Fruit fly (Drosophila melanogaster) whole organism, embryonic: ENCODE measurements around the gene CG42820.

ENCODE experiments used
- Atf-2 ChIP-seq: fragments of 200-800 bp; sonication (Bioruptor generic); optimal IDR thresholded peaks from 2 replicates; lab custom pipeline; 2016; ENCODE audit warnings: missing biosample characterization, missing genetic modification characterization
- B-H1 ChIP-seq: fragments of 200-800 bp; sonication (Bioruptor generic); IDR thresholded peaks from 3 replicates; pipeline ENCODE4 v1.3.6; 2022; ENCODE audit warnings: missing biosample characterization, missing genetic modification characterization
- Bgb ChIP-seq: fragments of 200-800 bp; sonication (Bioruptor generic); IDR thresholded peaks from 2 replicates; pipeline ENCODE4 v1.3.6; 2022; ENCODE audit warnings: missing biosample characterization, missing genetic modification characterization; ENCODE audit not compliant: partially characterized antibody
- CG10321 ChIP-seq: fragments of 200-800 bp; sonication (Bioruptor generic); IDR thresholded peaks from 2 replicates; pipeline ENCODE4 v1.3.6; 2022; ENCODE audit warnings: missing biosample characterization, missing genetic modification characterization
- CG12104 ChIP-seq: fragments of 200-800 bp; sonication (Bioruptor generic); optimal IDR thresholded peaks from 3 replicates; lab custom pipeline; 2016; ENCODE audit warnings: missing biosample characterization, missing genetic modification characterization
- CG1233 ChIP-seq: fragments of 200-800 bp; sonication (Bioruptor generic); optimal IDR thresholded peaks from 4 replicates; lab custom pipeline; 2018; ENCODE audit warnings: missing biosample characterization, mild to moderate bottlenecking, missing genetic modification characterization
- CG12659 ChIP-seq: fragments of 200-800 bp; sonication (Bioruptor generic); optimal IDR thresholded peaks from 3 replicates; lab custom pipeline; 2017; ENCODE audit warnings: mild to moderate bottlenecking, missing biosample characterization, missing genetic modification reagents, missing genetic modification characterization
- CG12769 ChIP-seq: fragments of 200-800 bp; sonication (Bioruptor generic); optimal IDR thresholded peaks from 2 replicates; lab custom pipeline; 2019; ENCODE audit warnings: missing biosample characterization, mild to moderate bottlenecking, missing genetic modification characterization, moderate library complexity
- CG14441 ChIP-seq: fragments of 200-800 bp; sonication (Bioruptor generic); IDR thresholded peaks from 2 replicates; pipeline ENCODE4 v1.3.6; 2022; ENCODE audit warnings: missing biosample characterization, missing genetic modification characterization
- CG14667 ChIP-seq: fragments of 200-800 bp; sonication (Bioruptor generic); IDR thresholded peaks from 2 replicates; pipeline ENCODE4 v1.3.6; 2022; ENCODE audit warnings: missing biosample characterization, missing genetic modification characterization
- CG1647 ChIP-seq: fragments of 200-800 bp; sonication (Bioruptor generic); optimal IDR thresholded peaks from 3 replicates; lab custom pipeline; 2016; ENCODE audit warnings: missing biosample characterization, missing genetic modification characterization
- CG17829 ChIP-seq: fragments of 200-800 bp; optimal IDR thresholded peaks from 2 replicates; lab custom pipeline; 2019; ENCODE audit warnings: missing biosample characterization, mild to moderate bottlenecking, missing genetic modification characterization, moderate library complexity
- CG1792 ChIP-seq: fragments of 200-800 bp; sonication (Bioruptor generic); optimal IDR thresholded peaks from 2 replicates; lab custom pipeline; 2016; ENCODE audit warnings: missing biosample characterization, missing genetic modification characterization
- CG18619 ChIP-seq: fragments of 200-800 bp; sonication (Bioruptor generic); optimal IDR thresholded peaks from 3 replicates; lab custom pipeline; 2017; ENCODE audit warnings: missing biosample characterization, mild to moderate bottlenecking, missing genetic modification characterization
- CG2116 ChIP-seq: fragments of 200-800 bp; sonication (Bioruptor generic); optimal IDR thresholded peaks from 3 replicates; lab custom pipeline; 2018; ENCODE audit warnings: missing biosample characterization, mild to moderate bottlenecking, missing genetic modification characterization
- CG2875 ChIP-seq: fragments of 200-800 bp; sonication (Bioruptor generic); optimal IDR thresholded peaks from 2 replicates; lab custom pipeline; 2017; ENCODE audit warnings: missing biosample characterization, mild to moderate bottlenecking, missing genetic modification characterization, missing genetic modification reagents
- CG32532 ChIP-seq: fragments of 200-800 bp; sonication (Bioruptor generic); IDR thresholded peaks from 2 replicates; pipeline ENCODE4 v1.3.6; 2022; ENCODE audit warnings: missing biosample characterization, missing genetic modification characterization
- CG4282 ChIP-seq: fragments of 200-800 bp; sonication (Bioruptor generic); optimal IDR thresholded peaks from 2 replicates; lab custom pipeline; 2016; ENCODE audit warnings: missing biosample characterization, missing genetic modification characterization
- CG4328 ChIP-seq: fragments of 200-800 bp; sonication (Bioruptor generic); optimal IDR thresholded peaks from 3 replicates; lab custom pipeline; 2017; ENCODE audit warnings: missing biosample characterization, missing genetic modification reagents, missing genetic modification characterization
- CG6254 ChIP-seq: fragments of 200-800 bp; sonication (Bioruptor generic); optimal IDR thresholded peaks from 3 replicates; lab custom pipeline; 2017; ENCODE audit warnings: mild to moderate bottlenecking, missing biosample characterization, missing genetic modification reagents, missing genetic modification characterization
- CG7357 ChIP-seq: fragments of 200-800 bp; sonication (Bioruptor generic); IDR thresholded peaks from 3 replicates; pipeline ENCODE4 v1.3.6; 2022; ENCODE audit warnings: missing biosample characterization, missing genetic modification characterization
- CG7987 ChIP-seq: fragments of 200-800 bp; sonication (Bioruptor generic); optimal IDR thresholded peaks from 2 replicates; lab custom pipeline; 2018; ENCODE audit warnings: missing biosample characterization, mild to moderate bottlenecking, missing genetic modification characterization, moderate library complexity
- Chrac-16 ChIP-seq: fragments of 200-800 bp; sonication (Bioruptor generic); optimal IDR thresholded peaks from 3 replicates; lab custom pipeline; 2016; ENCODE audit warnings: missing biosample characterization, missing genetic modification characterization
- Elba2 ChIP-seq: fragments of 200-800 bp; sonication (Bioruptor generic); optimal IDR thresholded peaks from 3 replicates; lab custom pipeline; 2016; ENCODE audit warnings: missing biosample characterization, missing genetic modification characterization
- Fer2 ChIP-seq: fragments of 200-800 bp; sonication (Bioruptor generic); optimal IDR thresholded peaks from 2 replicates; lab custom pipeline; 2018; ENCODE audit warnings: missing biosample characterization, mild to moderate bottlenecking, missing genetic modification characterization, moderate library complexity
- H2.0 ChIP-seq: fragments of 200-800 bp; sonication (Bioruptor generic); IDR thresholded peaks from 2 replicates; pipeline ENCODE4 v1.3.6; 2022; ENCODE audit warnings: missing biosample characterization, missing genetic modification characterization
- HLH3B ChIP-seq: fragments of 200-800 bp; sonication (Bioruptor generic); IDR thresholded peaks from 2 replicates; pipeline ENCODE4 v1.3.6; 2022; ENCODE audit warnings: missing biosample characterization, missing genetic modification characterization
- Hmx ChIP-seq: fragments of 200-800 bp; sonication (Bioruptor generic); optimal IDR thresholded peaks from 2 replicates; lab custom pipeline; 2016; ENCODE audit warnings: missing biosample characterization, missing genetic modification characterization
- Hr39 ChIP-seq: fragments of >200 bp; optimal IDR thresholded peaks from 2 replicates; lab custom pipeline; 2017
- Jarid2 ChIP-seq: fragments of 200-800 bp; sonication (Bioruptor generic); optimal IDR thresholded peaks from 3 replicates; lab custom pipeline; 2017; ENCODE audit warnings: mild to moderate bottlenecking, missing biosample characterization, missing genetic modification reagents, missing genetic modification characterization
- NC2β ChIP-seq: fragments of 200-800 bp; sonication (Bioruptor generic); optimal IDR thresholded peaks from 2 replicates; lab custom pipeline; 2016; ENCODE audit warnings: missing biosample characterization, missing genetic modification characterization
- Neu2 ChIP-seq: fragments of 200-800 bp; sonication (Bioruptor generic); optimal IDR thresholded peaks from 3 replicates; lab custom pipeline; 2016; ENCODE audit warnings: missing biosample characterization, missing genetic modification characterization, borderline replicate concordance
- PHDP ChIP-seq: fragments of 200-800 bp; sonication (Bioruptor generic); optimal IDR thresholded peaks from 3 replicates; lab custom pipeline; 2018; ENCODE audit warnings: missing biosample characterization, mild to moderate bottlenecking, missing genetic modification characterization, moderate library complexity
- Ptx1 ChIP-seq: fragments of 200-800 bp; sonication (Bioruptor generic); IDR thresholded peaks from 2 replicates; pipeline ENCODE4 v1.3.6; 2022; ENCODE audit warnings: missing biosample characterization, missing genetic modification characterization
- Six4 ChIP-seq: fragments of 200-800 bp; sonication (Bioruptor generic); optimal IDR thresholded peaks from 2 replicates; lab custom pipeline; 2016; ENCODE audit warnings: missing biosample characterization, missing genetic modification characterization
- Sox102F ChIP-seq: fragments of 200-800 bp; sonication (Bioruptor generic); optimal IDR thresholded peaks from 2 replicates; lab custom pipeline; 2018; ENCODE audit warnings: missing biosample characterization, mild to moderate bottlenecking, missing genetic modification characterization, moderate library complexity
- Usf ChIP-seq: fragments of 200-800 bp; sonication (Bioruptor generic); optimal IDR thresholded peaks from 2 replicates; lab custom pipeline; 2017; ENCODE audit warnings: missing genotype, missing biosample characterization, missing genetic modification characterization
- Xbp1 ChIP-seq: fragments of 200-800 bp; sonication (Bioruptor generic); optimal IDR thresholded peaks from 3 replicates; lab custom pipeline; 2016; ENCODE audit warnings: missing biosample characterization, mild to moderate bottlenecking, missing genetic modification characterization
- YL-1 ChIP-seq: fragments of 200-800 bp; sonication (Bioruptor generic); optimal IDR thresholded peaks from 3 replicates; lab custom pipeline; 2017; ENCODE audit warnings: missing biosample characterization, mild to moderate bottlenecking, missing genetic modification characterization
- ac ChIP-seq: fragments of 200-800 bp; sonication (Bioruptor generic); optimal IDR thresholded peaks from 3 replicates; lab custom pipeline; 2017; ENCODE audit warnings: missing biosample characterization, mild to moderate bottlenecking, missing genetic modification characterization
- ap ChIP-seq: fragments of 200-800 bp; sonication (Bioruptor generic); IDR thresholded peaks from 2 replicates; pipeline ENCODE4 v1.3.6; 2022; ENCODE audit warnings: missing biosample characterization, missing genetic modification characterization
- gro ChIP-seq: fragments of 200-800 bp; sonication (Bioruptor generic); optimal IDR thresholded peaks from 2 replicates; lab custom pipeline; 2016; ENCODE audit warnings: missing biosample characterization, missing genetic modification characterization
- kah ChIP-seq: fragments of 200-800 bp; sonication (Bioruptor generic); optimal IDR thresholded peaks from 2 replicates; lab custom pipeline; 2018; ENCODE audit warnings: missing biosample characterization, mild to moderate bottlenecking, missing genetic modification characterization
- knrl ChIP-seq: fragments of 200-800 bp; sonication (Bioruptor generic); IDR thresholded peaks from 3 replicates; pipeline ENCODE4 v1.3.6; 2022; ENCODE audit warnings: missing biosample characterization, missing genetic modification characterization; ENCODE audit not compliant: partially characterized antibody
- mirr ChIP-seq: fragments of 200-800 bp; sonication (Bioruptor generic); optimal IDR thresholded peaks from 3 replicates; lab custom pipeline; 2018; ENCODE audit warnings: missing biosample characterization, mild to moderate bottlenecking, missing genetic modification characterization
- tin ChIP-seq: fragments of 200-800 bp; sonication (Bioruptor generic); optimal IDR thresholded peaks from 3 replicates; lab custom pipeline; 2016; ENCODE audit warnings: missing biosample characterization, missing genetic modification characterization
- toy ChIP-seq: fragments of 200-800 bp; sonication (Bioruptor generic); IDR thresholded peaks from 2 replicates; pipeline ENCODE4 v1.3.6; 2022; ENCODE audit warnings: missing biosample characterization, missing genetic modification characterization
- twi ChIP-seq: fragments of 200-800 bp; optimal IDR thresholded peaks from 2 replicates; lab custom pipeline; 2019; ENCODE audit warnings: missing biosample characterization, mild to moderate bottlenecking, missing genetic modification characterization, moderate library complexity
- unc-4 ChIP-seq: fragments of 200-800 bp; sonication (Bioruptor generic); IDR thresholded peaks from 2 replicates; pipeline ENCODE4 v1.3.6; 2022; ENCODE audit warnings: missing biosample characterization, missing genetic modification characterization; ENCODE audit not compliant: partially characterized antibody

Gene CG42820

dm6 chr2L:8414887-8415883, 23.0 kb upstream of the CG42820 start, which contains the start of the genes CG13398 and Akap200 (continued):
- TF ChIP-seq CG7987 (no peak), NC2β (GFP tag; lab: Kevin White, UChicago) (no peak), CG1233 (no peak), Hmx (GFP tag; lab: Kevin White, UChicago) (no peak), H2.0 (GFP tag; lab: Robert Waterston, UW) (no peak), mirr (no peak), ap (GFP tag; lab: Robert Waterston, UW) (no peak), gro (GFP tag; lab: Kevin White, UChicago) (no peak), twi (tag; lab: Kevin White, UChicago) (no peak), Ptx1 (0 out of 2 replicates have a peak, but pooled peaks have one; percentile 32), Jarid2 (no peak), Chrac-16 (no peak), Fer2 (no peak), Six4 (GFP tag; lab: Kevin White, UChicago) (peak; percentile 21), Usf (GFP tag; lab: Kevin White, UChicago) (peak; percentile 2), CG6254 (no peak), B-H1 (no peak), Atf-2 (GFP tag; lab: Kevin White, UChicago) (no peak), CG1792 (GFP tag; lab: Kevin White, UChicago) (no peak), knrl (GFP tag; lab: Robert Waterston, UW) (no peak), ac (GFP tag; lab: Kevin White, UChicago) (no peak), CG14441 (0 out of 2 replicates have a peak, but pooled peaks have one; percentile 17), CG18619 (peak; percentile 4), kah (GFP tag; lab: Kevin White, UChicago) (no peak), CG32532 (GFP tag; lab: Robert Waterston, UW) (no peak), CG4328 (GFP tag; lab: Kevin White, UChicago) (no peak), CG1647 (GFP tag; lab: Kevin White, UChicago) (no peak), CG12659 (GFP tag; lab: Kevin White, UChicago) (peak; percentile 55), CG14667 (0 out of 2 replicates have a peak, but pooled peaks have one; percentile 11), PHDP (tag; lab: Kevin White, UChicago) (no peak), Elba2 (GFP tag; lab: Kevin White, UChicago) (no peak), tin (GFP tag; lab: Kevin White, UChicago) (no peak), YL-1 (GFP tag; lab: Kevin White, UChicago) (peak; percentile 17), CG12769 (tag; lab: Kevin White, UChicago) (no peak), CG2875 (GFP tag; lab: Kevin White, UChicago) (no peak), Sox102F (GFP tag; lab: Kevin White, UChicago) (no peak), CG10321 (GFP tag; lab: Robert Waterston, UW) (no peak), unc-4 (no peak), CG12104 (peak; percentile 14), Neu2 (GFP tag; lab: Kevin White, UChicago) (no peak), CG17829 (tag; lab: Kevin White, UChicago) (peak; percentile 37), Hr39 (lab: Kevin White, UChicago) (no peak), CG4282 (GFP tag; lab: Kevin White, UChicago) (no peak), CG2116 (GFP tag; lab: Kevin White, UChicago) (peak; percentile 27), HLH3B (no peak), Xbp1 (peak; percentile 39), CG7357 (GFP tag; lab: Robert Waterston, UW) (no peak), toy (GFP tag; lab: Robert Waterston, UW) (no peak), Bgb (GFP tag; lab: Robert Waterston, UW) (0 out of 2 replicates have a peak, but pooled peaks have one; percentile 19)
